Worm (Caenorhabditis elegans) whole organism, young adult: Measurements from ENCODE around the gene spp-8.

ENCODE experiments used
- F49E8.2 ChIP-seq: sonication (generic microtip); optimal IDR thresholded peaks from 3 replicates; lab custom pipeline; 2017; ENCODE audit warnings: missing genetic modification characterization, mild to moderate bottlenecking, missing compliant biosample characterization, antibody characterized with exemption, moderate library complexity; ENCODE audit not compliant: insufficient read depth
- ceh-40 ChIP-seq: fragments of 200-800 bp; sonication (Bioruptor generic); IDR thresholded peaks from 2 replicates; pipeline ENCODE4 v1.3.6; 2022; ENCODE audit warnings: missing genetic modification characterization, missing compliant biosample characterization
- chd-7 ChIP-seq: sonication (generic microtip); optimal IDR thresholded peaks from 2 replicates; lab custom pipeline; 2016; ENCODE audit warnings: mild to moderate bottlenecking, missing genetic modification characterization, moderate library complexity, missing compliant biosample characterization
- dpl-1 ChIP-seq: fragments of 150-350 bp; optimal IDR thresholded peaks from 2 replicates; lab custom pipeline; 2014; ENCODE audit warnings: missing biosample characterization, missing genetic modification reagents, missing genetic modification characterization
- egl-18 ChIP-seq: fragments of 200-800 bp; sonication (Bioruptor generic); IDR thresholded peaks from 2 replicates; pipeline ENCODE4 v1.3.6; 2022; ENCODE audit warnings: missing genetic modification reagents, missing genetic modification characterization, missing compliant biosample characterization
- hlh-26 ChIP-seq: fragments of 200-800 bp; sonication (Bioruptor generic); conservative IDR thresholded peaks from 2 replicates; pipeline ENCODE4 v1.3.6; 2022; ENCODE audit warnings: missing genetic modification reagents, missing genetic modification characterization, missing compliant biosample characterization
- hrde-1 ChIP-seq: sonication (generic microtip); optimal IDR thresholded peaks from 2 replicates; lab custom pipeline; 2016; ENCODE audit warnings: missing genetic modification characterization, mild to moderate bottlenecking, missing compliant biosample characterization, moderate library complexity, missing genotype, missing genetic modification reagents, borderline replicate concordance
- hsf-1 ChIP-seq: fragments of 200-800 bp; sonication (Bioruptor generic); IDR thresholded peaks from 2 replicates; pipeline ENCODE4 v1.3.6; 2022; ENCODE audit warnings: missing genetic modification reagents, missing genetic modification characterization, missing compliant biosample characterization
- nhr-27 ChIP-seq: fragments of 200-800 bp; sonication (Bioruptor generic); optimal IDR thresholded peaks from 2 replicates; lab custom pipeline; 2018; ENCODE audit warnings: mild to moderate bottlenecking, missing genetic modification characterization, moderate library complexity, missing compliant biosample characterization
- pha-4 ChIP-seq: fragments of 150-350 bp; sonication (generic microtip); optimal IDR thresholded peaks from 2 replicates; lab custom pipeline; 2014; ENCODE audit warnings: missing biosample characterization, missing genetic modification reagents, missing genetic modification characterization
- snpc-4 ChIP-seq, 5 experiments: fragments of 150-350 bp in 1 of 5; sonication (generic microtip) in 4 of 5; optimal IDR thresholded peaks; 2 replicates each; lab custom pipeline; 2014 to 2018; ENCODE audit warnings: missing genetic modification characterization in 5 of 5, missing biosample characterization in 3 of 5, antibody characterized with exemption in 2 of 5, mild to moderate bottlenecking in 2 of 5, missing compliant biosample characterization in 2 of 5, missing genotype in 2 of 5, moderate library complexity in 2 of 5, missing genetic modification reagents in 1 of 5
- unc-130 ChIP-seq: sonication (generic microtip); optimal IDR thresholded peaks from 2 replicates; lab custom pipeline; 2016; ENCODE audit warnings: missing genetic modification reagents, missing genetic modification characterization, missing compliant biosample characterization
- unc-62 ChIP-seq: fragments of 150-350 bp; optimal IDR thresholded peaks from 2 replicates; lab custom pipeline; 2014; ENCODE audit warnings: missing biosample characterization, missing genetic modification reagents, missing genetic modification characterization
- ztf-18 ChIP-seq: sonication (generic microtip); optimal IDR thresholded peaks from 2 replicates; lab custom pipeline; 2016; ENCODE audit warnings: missing genotype, mild to moderate bottlenecking, missing genetic modification characterization, missing compliant biosample characterization

DNA sequence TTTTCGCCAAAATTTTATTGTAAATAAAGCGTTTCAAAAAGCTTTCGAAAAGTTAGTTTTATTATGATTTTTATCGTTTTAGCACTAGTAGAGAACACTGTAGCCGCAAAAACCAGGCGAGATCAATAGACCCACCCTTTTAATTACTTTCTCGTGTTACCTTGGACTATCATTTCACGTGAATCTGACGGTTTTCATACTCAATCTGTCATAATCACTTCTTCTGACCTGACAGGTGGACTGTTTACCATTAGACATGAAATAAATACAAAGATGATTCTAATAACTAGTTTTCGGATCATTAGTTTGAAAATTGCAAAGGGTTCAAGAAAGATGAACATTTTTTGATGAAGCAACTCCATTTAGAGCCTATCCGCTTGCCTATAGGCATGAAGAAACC lies 18.4 kb upstream of the spp-8 start:
- TF ChIP-seq snpc-4 (GFP tag; optimal IDR thresholded peaks at IDR 0.05; lab: Kevin White, UChicago) (no peak), snpc-4 (tag; optimal IDR thresholded peaks at IDR 0.05; lab: Kevin White, UChicago) (no peak), dpl-1 (no peak), hsf-1 (GFP tag; lab: Robert Waterston, UW) (no peak), unc-62 (peak; percentile 43), ztf-18 (tag; lab: Kevin White, UChicago) (no peak), unc-130 (GFP tag; lab: Kevin White, UChicago) (no peak), pha-4 (tag; lab: Kevin White, UChicago) (no peak), egl-18 (GFP tag; lab: Robert Waterston, UW) (no peak), nhr-27 (tag; lab: Kevin White, UChicago) (no peak), chd-7 (tag; lab: Kevin White, UChicago) (no peak), ceh-40 (GFP tag; lab: Robert Waterston, UW) (no peak), hlh-26 (GFP tag; lab: Robert Waterston, UW) (no peak), F49E8.2 (tag; lab: Kevin White, UChicago) (no peak), hrde-1 (tag; lab: Kevin White, UChicago) (no peak)
